Fruit fly (Drosophila melanogaster): ENCODE results near the gene nkd.

nkd gene

dm6 chr3L:19073909-19074239, 28.6 kb upstream of the nkd start (continued):
- TF ChIP-seq CG15514 (GFP tag; optimal IDR thresholded peaks at IDR 0.05) = no peak
- no peak for TF ChIP-seq CG12104 (GFP tag; optimal IDR thresholded peaks at IDR 0.05)
- no peak for TF ChIP-seq CG12236 (GFP tag; optimal IDR thresholded peaks at IDR 0.05)
- no peak for TF ChIP-seq E2f2 (GFP tag; IDR thresholded peaks at IDR 0.05)
- peak; percentile 48 for TF ChIP-seq nerfin-1 (tag; optimal IDR thresholded peaks at IDR 0.05)
- TF ChIP-seq dmrt99B (tag; optimal IDR thresholded peaks at IDR 0.05) = peak; percentile 77
- no peak for TF ChIP-seq CG4282 (GFP tag; optimal IDR thresholded peaks at IDR 0.05)
- no peak for TF ChIP-seq repo (GFP tag; optimal IDR thresholded peaks at IDR 0.05)
- TF ChIP-seq CG12155 (GFP tag; optimal IDR thresholded peaks at IDR 0.05) = no peak
- no peak for TF ChIP-seq unc-4 (GFP tag; IDR thresholded peaks at IDR 0.05; ENCODE audit: partially characterized antibody)
- peak; percentile 74 for TF ChIP-seq CG8388 (GFP tag; optimal IDR thresholded peaks at IDR 0.05)
- TF ChIP-seq mirr (GFP tag; optimal IDR thresholded peaks at IDR 0.05) = no peak
- no peak for TF ChIP-seq mam (GFP tag; optimal IDR thresholded peaks at IDR 0.05)
- TF ChIP-seq CG15011 (GFP tag; optimal IDR thresholded peaks at IDR 0.05) = no peak
- no peak for TF ChIP-seq yki (optimal IDR thresholded peaks at IDR 0.05)
- no peak for TF ChIP-seq jing (GFP tag; optimal IDR thresholded peaks at IDR 0.05)
- TF ChIP-seq tin (GFP tag; optimal IDR thresholded peaks at IDR 0.05) = no peak
- no peak for TF ChIP-seq CG4707 (GFP tag; optimal IDR thresholded peaks at IDR 0.05)
- TF ChIP-seq Doc3 (GFP tag; IDR thresholded peaks at IDR 0.05; ENCODE audit: partially characterized antibody) = no peak
- TF ChIP-seq gce (GFP tag; IDR thresholded peaks at IDR 0.05) = no peak
- no peak for TF ChIP-seq bcd (GFP tag; optimal IDR thresholded peaks at IDR 0.05)
- no peak for TF ChIP-seq CG42726 (GFP tag; IDR thresholded peaks at IDR 0.05; ENCODE audit: partially characterized antibody)
- TF ChIP-seq Aef1 (GFP tag; IDR thresholded peaks at IDR 0.05) = no peak
- peak; percentile 47 for TF ChIP-seq CG6254 (GFP tag; optimal IDR thresholded peaks at IDR 0.05)
- TF ChIP-seq crol (GFP tag; IDR thresholded peaks at IDR 0.05) = no peak
- TF ChIP-seq oc (tag; optimal IDR thresholded peaks at IDR 0.05) = peak; percentile 39
- no peak for TF ChIP-seq da (GFP tag; optimal IDR thresholded peaks at IDR 0.05)
- TF ChIP-seq ftz-f1 (GFP tag; optimal IDR thresholded peaks at IDR 0.05) = no peak
- TF ChIP-seq vnd (GFP tag; IDR thresholded peaks at IDR 0.05; ENCODE audit: partially characterized antibody) = no peak
- TF ChIP-seq E2f1 (GFP tag; IDR thresholded peaks at IDR 0.05) = no peak
- TF ChIP-seq D (optimal IDR thresholded peaks at IDR 0.05) = no peak
- TF ChIP-seq D (GFP tag; optimal IDR thresholded peaks at IDR 0.05) = peak; percentile 49
- peak in 1 of 2 experiments; percentile 75 for TF ChIP-seq Hr51 (GFP tag; optimal IDR thresholded peaks at IDR 0.05)
- no peak for TF ChIP-seq Max (GFP tag; optimal IDR thresholded peaks at IDR 0.05)
- no peak for TF ChIP-seq ase (GFP tag; IDR thresholded peaks at IDR 0.05)
- TF ChIP-seq CG1529 (GFP tag; optimal IDR thresholded peaks at IDR 0.05) = peak; percentile 21
- TF ChIP-seq CG18011 (GFP tag; optimal IDR thresholded peaks at IDR 0.05) = no peak
- TF ChIP-seq amos (GFP tag; IDR thresholded peaks at IDR 0.05; ENCODE audit: partially characterized antibody) = no peak
- no peak for TF ChIP-seq Hand (GFP tag; optimal IDR thresholded peaks at IDR 0.05)
- no peak for TF ChIP-seq Optix (GFP tag; IDR thresholded peaks at IDR 0.05)
- no peak for TF ChIP-seq CG15479 (GFP tag; optimal IDR thresholded peaks at IDR 0.05)
- TF ChIP-seq CG14050 (GFP tag; IDR thresholded peaks at IDR 0.05) = no peak
- no peak for TF ChIP-seq Camta (GFP tag; optimal IDR thresholded peaks at IDR 0.05)
- TF ChIP-seq CG31224 (GFP tag; IDR thresholded peaks at IDR 0.05) = no peak
- TF ChIP-seq lab (GFP tag; optimal IDR thresholded peaks at IDR 0.05) = no peak
- no peak for TF ChIP-seq aop (GFP tag; IDR thresholded peaks at IDR 0.05)
- no peak for TF ChIP-seq gro (GFP tag; optimal IDR thresholded peaks at IDR 0.05)
- TF ChIP-seq Oaz (GFP tag; IDR thresholded peaks at IDR 0.05) = no peak
- peak; percentile 71 for TF ChIP-seq CoRest (tag; optimal IDR thresholded peaks at IDR 0.05)
- TF ChIP-seq CG6689 (GFP tag; IDR thresholded peaks at IDR 0.05) = no peak
- no peak for TF ChIP-seq B-H2 (GFP tag; optimal IDR thresholded peaks at IDR 0.05)
- TF ChIP-seq Trl (optimal IDR thresholded peaks at IDR 0.05) = no peak
- no peak for TF ChIP-seq Trl (GFP tag; optimal IDR thresholded peaks at IDR 0.05)
